Comparison of ENCODE assay signal across 4 fruit fly cellular contexts in the genomic region with DNA sequence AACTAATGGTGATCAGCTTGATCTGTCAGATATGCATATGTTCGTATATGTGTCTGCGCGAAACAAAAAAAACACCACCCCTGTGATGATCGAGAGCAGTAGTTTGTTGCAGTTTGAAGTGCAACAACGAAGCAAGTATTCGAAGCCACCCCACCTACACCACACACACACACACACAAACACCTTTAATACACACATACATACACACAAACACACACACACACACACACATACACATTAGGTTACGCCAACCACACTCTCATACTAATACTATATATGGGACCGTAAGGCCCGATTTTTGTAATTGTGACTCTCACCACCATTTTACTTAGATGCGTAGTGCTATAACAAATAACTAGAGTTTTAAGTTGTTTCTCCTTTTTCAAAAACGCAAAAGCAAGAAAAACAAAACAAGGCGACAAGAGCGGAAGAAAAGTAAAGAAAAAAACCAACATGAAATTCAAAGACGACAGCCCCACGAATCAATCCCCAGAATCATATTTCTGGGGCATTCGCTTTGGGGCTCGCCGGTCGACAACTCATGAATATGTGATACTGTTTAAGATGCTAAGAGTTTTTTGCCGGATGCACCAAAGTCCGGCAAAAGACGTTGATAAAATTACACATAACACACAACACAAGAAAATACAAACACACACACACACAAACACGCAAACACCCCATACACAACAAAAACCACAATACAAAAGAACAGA.
TF ChIP-seq lines count a peak whose summit lies in the region.

No protein-coding gene starts in this region.

- no peak for TF ChIP-seq CTCF in whole organism, embryonic (GFP tag; optimal IDR thresholded peaks at IDR 0.05; lab: Kevin White, UChicago)

TF ChIP-seq in whole organism, adult, 20 proteins besides CTCF, POLR2A, EP300 and RAD21:
- TF ChIP-seq bab1 (GFP tag; optimal IDR thresholded peaks at IDR 0.05; lab: Kevin White, UChicago) (no peak), Crg-1 (GFP tag; optimal IDR thresholded peaks at IDR 0.05; lab: Kevin White, UChicago) (peak; percentile 1)

TF ChIP-seq in whole organism, embryonic, 481 proteins besides CTCF, POLR2A, EP300 and RAD21:
- no peak for TF ChIP-seq Doc3 (GFP tag; IDR thresholded peaks at IDR 0.05; lab: Robert Waterston, UW; ENCODE audit: partially characterized antibody)
- no peak for TF ChIP-seq stc (GFP tag; IDR thresholded peaks at IDR 0.05; lab: Robert Waterston, UW)
- TF ChIP-seq chm (GFP tag; IDR thresholded peaks at IDR 0.05; lab: Robert Waterston, UW), result peak; percentile 62
- no peak for TF ChIP-seq vvl (GFP tag; IDR thresholded peaks at IDR 0.05; lab: Robert Waterston, UW)
- TF ChIP-seq gcm (GFP tag; optimal IDR thresholded peaks at IDR 0.05; lab: Kevin White, UChicago), result no peak
- no peak for TF ChIP-seq pho (GFP tag; optimal IDR thresholded peaks at IDR 0.05; lab: Kevin White, UChicago)
- TF ChIP-seq Aef1 (GFP tag; IDR thresholded peaks at IDR 0.05; lab: Robert Waterston, UW), result no peak
- no peak for TF ChIP-seq C15 (GFP tag; IDR thresholded peaks at IDR 0.05; lab: Robert Waterston, UW)
- TF ChIP-seq CG18619 (GFP tag; optimal IDR thresholded peaks at IDR 0.05; lab: Kevin White, UChicago), result no peak
- TF ChIP-seq twi (tag; optimal IDR thresholded peaks at IDR 0.05; lab: Kevin White, UChicago), result no peak
- TF ChIP-seq ken (GFP tag; IDR thresholded peaks at IDR 0.05; lab: Robert Waterston, UW), result no peak
- peak in 1 of 2 experiments; percentile 63 for TF ChIP-seq eve (GFP tag; optimal IDR thresholded peaks at IDR 0.05; lab: Kevin White, UChicago)
- TF ChIP-seq CG4360 (GFP tag; IDR thresholded peaks at IDR 0.05; lab: Robert Waterston, UW), result peak; percentile 29; the same call in 1 of the 2 replicates
- TF ChIP-seq zfh1 (GFP tag; IDR thresholded peaks at IDR 0.05; lab: Robert Waterston, UW), result 0 out of 3 replicates have a peak, but pooled peaks have one; percentile 25
- peak; percentile 21 for TF ChIP-seq p53 (GFP tag; optimal IDR thresholded peaks at IDR 0.05; lab: Kevin White, UChicago)
- TF ChIP-seq cg (GFP tag; optimal IDR thresholded peaks at IDR 0.05; lab: Kevin White, UChicago), result peak; percentile 83
- TF ChIP-seq CG17359 (tag; optimal IDR thresholded peaks at IDR 0.05; lab: Kevin White, UChicago), result no peak
- 0 out of 3 replicates have a peak, but pooled peaks have one; percentile 28 for TF ChIP-seq CG2199 (GFP tag; IDR thresholded peaks at IDR 0.05; lab: Robert Waterston, UW)
- peak; percentile 71 for TF ChIP-seq CG3065 (GFP tag; optimal IDR thresholded peaks at IDR 0.05; lab: Kevin White, UChicago)
- TF ChIP-seq CG10209 (GFP tag; optimal IDR thresholded peaks at IDR 0.05; lab: Kevin White, UChicago), result no peak
- TF ChIP-seq CG2120 (GFP tag; optimal IDR thresholded peaks at IDR 0.05; lab: Kevin White, UChicago), result no peak
- peak; percentile 11 for TF ChIP-seq Med (GFP tag; lab: Kevin White, UChicago)
TF ChIP-seq in whole organism, embryonic: peak in this region for 9.

TF ChIP-seq in whole organism, prepupa, 60 proteins besides CTCF, POLR2A, EP300 and RAD21:
- TF ChIP-seq Blimp-1 (GFP tag; optimal IDR thresholded peaks at IDR 0.05; lab: Kevin White, UChicago) (no peak), cyc (GFP tag; optimal IDR thresholded peaks at IDR 0.05; lab: Kevin White, UChicago) (no peak), Sox102F (GFP tag; optimal IDR thresholded peaks at IDR 0.05; lab: Kevin White, UChicago) (no peak), Eip78C (GFP tag; lab: Kevin White, UChicago) (peak; percentile 1), Gug (GFP tag; IDR thresholded peaks at IDR 0.05; lab: Robert Waterston, UW) (no peak), Hr38 (GFP tag; optimal IDR thresholded peaks at IDR 0.05; lab: Kevin White, UChicago) (no peak)

TF ChIP-seq in whole organism, wandering third instar larva, 38 proteins besides CTCF, POLR2A, EP300 and RAD21:
- TF ChIP-seq CG9705 (GFP tag; optimal IDR thresholded peaks at IDR 0.05; lab: Kevin White, UChicago), result no peak
- no peak for TF ChIP-seq woc (GFP tag; optimal IDR thresholded peaks at IDR 0.05; lab: Kevin White, UChicago)
- TF ChIP-seq lola (GFP tag; optimal IDR thresholded peaks at IDR 0.05; lab: Kevin White, UChicago), result no peak
- TF ChIP-seq Dfd (GFP tag; optimal IDR thresholded peaks at IDR 0.05; lab: Kevin White, UChicago), result peak; percentile 87
- no peak for TF ChIP-seq Jra (GFP tag; optimal IDR thresholded peaks at IDR 0.05; lab: Kevin White, UChicago)
- TF ChIP-seq HLH106 (tag; optimal IDR thresholded peaks at IDR 0.05; lab: Kevin White, UChicago), result no peak
- TF ChIP-seq dsf (GFP tag; optimal IDR thresholded peaks at IDR 0.05; lab: Kevin White, UChicago; ENCODE audit: borderline replicate concordance), result no peak
